Worm (Caenorhabditis elegans) whole organism, late embryonic: ENCODE measurements around the gene abch-1.

ENCODE experiments used
- C08G9.2 ChIP-seq: sonication (generic microtip); optimal IDR thresholded peaks from 2 replicates; lab custom pipeline; 2016; ENCODE audit warnings: mild to moderate bottlenecking, missing genetic modification characterization, moderate library complexity, missing compliant biosample characterization
- C38D4.7 ChIP-seq: fragments of 200-800 bp; sonication (Bioruptor generic); optimal IDR thresholded peaks from 2 replicates; lab custom pipeline; 2018; ENCODE audit warnings: mild to moderate bottlenecking, missing genetic modification characterization, moderate library complexity, missing compliant biosample characterization
- K02D7.2 ChIP-seq: sonication (generic microtip); optimal IDR thresholded peaks from 2 replicates; lab custom pipeline; 2017; ENCODE audit warnings: mild to moderate bottlenecking, missing genetic modification characterization, missing compliant biosample characterization
- K09A11.1 ChIP-seq: sonication (generic microtip); optimal IDR thresholded peaks from 2 replicates; lab custom pipeline; 2017; ENCODE audit warnings: antibody characterized with exemption, mild to moderate bottlenecking, missing genetic modification characterization, missing compliant biosample characterization; ENCODE audit not compliant: insufficient read depth
- T23F11.4 ChIP-seq: fragments of 200-800 bp; sonication (Bioruptor generic); optimal IDR thresholded peaks from 2 replicates; lab custom pipeline; 2018; ENCODE audit warnings: mild to moderate bottlenecking, missing genetic modification characterization, missing compliant biosample characterization
- ceh-14 ChIP-seq: sonication (generic microtip); optimal IDR thresholded peaks from 2 replicates; lab custom pipeline; 2016; ENCODE audit warnings: missing genotype, missing genetic modification characterization, missing compliant biosample characterization
- ceh-18 ChIP-seq: sonication (generic microtip); optimal IDR thresholded peaks from 2 replicates; lab custom pipeline; 2016; ENCODE audit warnings: missing genetic modification characterization, missing compliant biosample characterization
- ceh-19 ChIP-seq: fragments of 200-800 bp; sonication (Bioruptor generic); optimal IDR thresholded peaks from 2 replicates; lab custom pipeline; 2018; ENCODE audit warnings: mild to moderate bottlenecking, missing genetic modification characterization, missing compliant biosample characterization
- ceh-2 ChIP-seq: sonication (generic microtip); optimal IDR thresholded peaks from 2 replicates; lab custom pipeline; 2016; ENCODE audit warnings: missing genotype, missing genetic modification characterization, missing compliant biosample characterization
- ceh-30 ChIP-seq: fragments of 150-350 bp; optimal IDR thresholded peaks from 2 replicates; lab custom pipeline; 2014; ENCODE audit warnings: missing biosample characterization, missing genetic modification characterization
- ceh-31 ChIP-seq: sonication (generic microtip); optimal IDR thresholded peaks from 2 replicates; lab custom pipeline; 2016; ENCODE audit warnings: missing genetic modification characterization, missing compliant biosample characterization
- ceh-45 ChIP-seq: fragments of 200-800 bp; sonication (Bioruptor generic); IDR thresholded peaks from 2 replicates; pipeline ENCODE4 v1.3.6; 2022; ENCODE audit warnings: missing genetic modification reagents, missing genetic modification characterization, missing compliant biosample characterization
- ceh-48 ChIP-seq: sonication (generic microtip); optimal IDR thresholded peaks from 2 replicates; lab custom pipeline; 2016; ENCODE audit warnings: missing genetic modification characterization, inconsistent platforms, missing compliant biosample characterization
- ceh-6 ChIP-seq: fragments of 200-800 bp; sonication (Bioruptor generic); optimal IDR thresholded peaks from 2 replicates; lab custom pipeline; 2018; ENCODE audit warnings: mild to moderate bottlenecking, missing genetic modification characterization, missing compliant biosample characterization
- ceh-9 ChIP-seq: sonication (generic microtip); optimal IDR thresholded peaks from 2 replicates; lab custom pipeline; 2016; ENCODE audit warnings: mild to moderate bottlenecking, missing genetic modification characterization, inconsistent platforms, missing compliant biosample characterization
- che-1 ChIP-seq: sonication (generic microtip); optimal IDR thresholded peaks from 2 replicates; lab custom pipeline; 2016; ENCODE audit warnings: mild to moderate bottlenecking, missing genetic modification characterization, missing compliant biosample characterization
- dmd-4 ChIP-seq: sonication (generic microtip); optimal IDR thresholded peaks from 2 replicates; lab custom pipeline; 2016; ENCODE audit warnings: borderline replicate concordance, missing genetic modification characterization, missing compliant biosample characterization
- dve-1 ChIP-seq: sonication (generic microtip); optimal IDR thresholded peaks from 2 replicates; lab custom pipeline; 2017; ENCODE audit warnings: antibody characterized with exemption, mild to moderate bottlenecking, missing genetic modification characterization, missing compliant biosample characterization
- elt-2 ChIP-seq: sonication (generic microtip); optimal IDR thresholded peaks from 2 replicates; lab custom pipeline; 2016; ENCODE audit warnings: missing genetic modification reagents, missing genetic modification characterization, missing compliant biosample characterization
- elt-4 ChIP-seq: sonication (generic microtip); optimal IDR thresholded peaks from 2 replicates; lab custom pipeline; 2016; ENCODE audit warnings: missing genetic modification characterization, missing compliant biosample characterization
- ets-4 ChIP-seq: sonication (generic microtip); optimal IDR thresholded peaks from 2 replicates; lab custom pipeline; 2016; ENCODE audit warnings: missing genetic modification characterization, missing compliant biosample characterization
- fax-1 ChIP-seq: sonication (generic microtip); optimal IDR thresholded peaks from 2 replicates; lab custom pipeline; 2016; ENCODE audit warnings: missing genotype, missing genetic modification characterization, missing compliant biosample characterization
- gmeb-2 ChIP-seq: sonication (generic microtip); optimal IDR thresholded peaks from 2 replicates; lab custom pipeline; 2016; ENCODE audit warnings: missing genetic modification characterization, inconsistent platforms, missing compliant biosample characterization
- hlh-15 ChIP-seq: sonication (generic microtip); optimal IDR thresholded peaks from 2 replicates; lab custom pipeline; 2016; ENCODE audit warnings: missing genetic modification characterization, missing compliant biosample characterization
- hlh-8 ChIP-seq: sonication (generic microtip); optimal IDR thresholded peaks from 2 replicates; lab custom pipeline; 2016; ENCODE audit warnings: missing genotype, missing genetic modification characterization, missing compliant biosample characterization
- lim-6 ChIP-seq: sonication (generic microtip); optimal IDR thresholded peaks from 2 replicates; lab custom pipeline; 2016; ENCODE audit warnings: missing genetic modification characterization, missing compliant biosample characterization
- lin-11 ChIP-seq: fragments of 200-800 bp; sonication (Bioruptor generic); optimal IDR thresholded peaks from 2 replicates; lab custom pipeline; 2018; ENCODE audit warnings: mild to moderate bottlenecking, missing genetic modification characterization, missing compliant biosample characterization
- madf-2 ChIP-seq: sonication (generic microtip); optimal IDR thresholded peaks from 2 replicates; lab custom pipeline; 2017; ENCODE audit warnings: missing genetic modification characterization, missing compliant biosample characterization
- mec-3 ChIP-seq: sonication (generic microtip); optimal IDR thresholded peaks from 2 replicates; lab custom pipeline; 2016; ENCODE audit warnings: borderline replicate concordance, missing genetic modification characterization, missing compliant biosample characterization
- nfya-1 ChIP-seq: sonication (generic microtip); optimal IDR thresholded peaks from 2 replicates; lab custom pipeline; 2017; ENCODE audit warnings: missing genetic modification characterization, mild to moderate bottlenecking, missing compliant biosample characterization, antibody characterized with exemption, moderate library complexity
- nhr-11 ChIP-seq: fragments of 150-350 bp; optimal IDR thresholded peaks from 2 replicates; lab custom pipeline; 2014; ENCODE audit warnings: missing biosample characterization, missing genetic modification characterization
- nhr-232 ChIP-seq: sonication (generic microtip); optimal IDR thresholded peaks from 2 replicates; lab custom pipeline; 2016; ENCODE audit warnings: missing genetic modification characterization, missing compliant biosample characterization
- odd-2 ChIP-seq: sonication (generic microtip); optimal IDR thresholded peaks from 2 replicates; lab custom pipeline; 2017; ENCODE audit warnings: antibody characterized with exemption, mild to moderate bottlenecking, missing genetic modification characterization, missing compliant biosample characterization
- pha-2 ChIP-seq: sonication (generic microtip); optimal IDR thresholded peaks from 2 replicates; lab custom pipeline; 2017; ENCODE audit warnings: mild to moderate bottlenecking, missing genetic modification characterization, missing compliant biosample characterization
- pha-4 ChIP-seq: fragments of 150-350 bp; optimal IDR thresholded peaks from 2 replicates; lab custom pipeline; 2018; ENCODE audit warnings: missing biosample characterization, missing genetic modification reagents, missing genetic modification characterization
- pqm-1 ChIP-seq: sonication (generic microtip); optimal IDR thresholded peaks from 2 replicates; lab custom pipeline; 2016; ENCODE audit warnings: missing genetic modification characterization, missing compliant biosample characterization
- rnt-1 ChIP-seq: sonication (generic microtip); optimal IDR thresholded peaks from 2 replicates; lab custom pipeline; 2016; ENCODE audit warnings: missing genetic modification characterization, missing compliant biosample characterization
- sox-4 ChIP-seq: sonication (generic microtip); optimal IDR thresholded peaks from 2 replicates; lab custom pipeline; 2017; ENCODE audit warnings: mild to moderate bottlenecking, missing genetic modification characterization, inconsistent platforms, missing compliant biosample characterization
- tbx-2 ChIP-seq: sonication (generic microtip); optimal IDR thresholded peaks from 2 replicates; lab custom pipeline; 2016; ENCODE audit warnings: missing genetic modification characterization, missing compliant biosample characterization
- unc-55 ChIP-seq: sonication (generic microtip); optimal IDR thresholded peaks from 2 replicates; lab custom pipeline; 2017; ENCODE audit warnings: missing biosample characterization, missing genetic modification reagents, missing genetic modification characterization
- zip-5 ChIP-seq: sonication (generic microtip); optimal IDR thresholded peaks from 2 replicates; lab custom pipeline; 2016; ENCODE audit warnings: missing genetic modification characterization, missing compliant biosample characterization

The abch-1 gene

DNA sequence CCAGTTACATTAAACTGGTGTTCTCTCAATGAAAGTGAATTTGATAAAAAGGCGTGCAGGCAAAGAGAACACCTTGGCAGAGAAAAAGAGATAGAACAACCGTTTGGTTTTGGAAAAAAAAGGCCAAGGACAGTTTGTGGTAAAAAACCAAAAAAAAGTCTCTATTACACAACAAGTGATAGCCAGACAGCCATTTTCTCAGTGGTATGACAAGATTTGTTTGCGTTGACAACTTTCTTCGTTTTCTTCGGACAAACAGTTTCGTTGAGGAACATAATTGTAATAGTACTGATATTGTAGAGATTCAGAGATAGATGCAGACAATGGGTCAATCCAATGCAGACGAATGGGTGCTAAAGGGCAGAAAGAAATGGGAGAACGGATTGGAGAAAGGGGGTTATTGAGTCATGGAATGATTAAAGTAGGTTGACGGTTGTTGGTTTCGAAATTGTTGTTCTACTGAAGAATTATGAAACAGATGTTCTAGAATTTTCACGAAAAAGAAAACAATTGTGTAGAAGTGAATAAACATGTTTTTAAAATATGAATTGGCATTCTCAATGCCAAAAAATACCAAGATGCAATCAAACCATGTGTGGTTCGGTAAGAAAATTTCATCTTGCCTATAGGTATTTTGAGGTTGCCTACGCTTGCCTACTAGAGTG lies 30.9 kb upstream of the abch-1 start:
- TF ChIP-seq zip-5 (tag; lab: Kevin White, UChicago): no peak
- TF ChIP-seq sox-4: no peak
- no peak for TF ChIP-seq che-1 (tag; lab: Kevin White, UChicago)
- TF ChIP-seq ceh-30 (tag; lab: Kevin White, UChicago): no peak
- TF ChIP-seq nfya-1 (tag; lab: Kevin White, UChicago): no peak
- TF ChIP-seq ceh-31 (tag; lab: Kevin White, UChicago): no peak
- no peak for TF ChIP-seq K09A11.1 (tag; lab: Kevin White, UChicago)
- no peak for TF ChIP-seq gmeb-2 (tag; lab: Kevin White, UChicago)
- TF ChIP-seq odd-2 (tag; lab: Kevin White, UChicago): no peak
- no peak for TF ChIP-seq nhr-232 (tag; lab: Kevin White, UChicago)
- no peak for TF ChIP-seq dve-1 (tag; lab: Kevin White, UChicago)
- no peak for TF ChIP-seq dmd-4 (tag; lab: Kevin White, UChicago)
- no peak for TF ChIP-seq ceh-6 (GFP tag; lab: Kevin White, UChicago)
- TF ChIP-seq hlh-8 (tag; lab: Kevin White, UChicago): no peak
- no peak for TF ChIP-seq pha-4
- no peak for TF ChIP-seq nhr-11 (tag; lab: Kevin White, UChicago)

DNA sequence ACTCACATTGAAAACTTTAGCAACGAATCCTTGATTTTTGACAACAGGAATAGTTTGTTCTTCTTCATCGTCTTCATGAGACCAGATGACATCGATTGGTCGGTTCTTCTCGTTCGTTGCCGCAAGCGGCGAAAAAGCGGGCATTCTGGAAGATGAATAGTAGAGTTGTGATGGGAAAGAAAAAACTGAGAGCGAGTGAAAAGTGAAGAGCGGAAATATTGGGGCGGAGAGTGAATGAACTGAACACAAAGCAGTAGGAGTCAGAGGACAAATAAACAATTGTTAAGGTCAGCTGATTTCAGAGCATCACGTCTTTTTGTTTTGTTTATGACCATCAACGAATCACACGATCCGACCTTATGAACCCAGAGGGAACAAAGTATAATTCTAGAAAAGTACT lies 29.9 kb upstream of the abch-1 start, which contains the start of gene F18C5.10:
Gene F18C5.10, minus strand, starts transcription at position 145 of the 400 bp plus-strand sequence.
- TF ChIP-seq pha-2 (tag; lab: Kevin White, UChicago) (no peak), lin-11 (no peak), fax-1 (tag; lab: Kevin White, UChicago) (no peak), ceh-18 (tag; lab: Kevin White, UChicago) (no peak), K02D7.2 (tag; lab: Kevin White, UChicago) (no peak), pqm-1 (tag; lab: Kevin White, UChicago) (no peak), T23F11.4 (GFP tag; lab: Kevin White, UChicago) (no peak), ceh-19 (no peak), C38D4.7 (GFP tag; lab: Kevin White, UChicago) (no peak)

DNA sequence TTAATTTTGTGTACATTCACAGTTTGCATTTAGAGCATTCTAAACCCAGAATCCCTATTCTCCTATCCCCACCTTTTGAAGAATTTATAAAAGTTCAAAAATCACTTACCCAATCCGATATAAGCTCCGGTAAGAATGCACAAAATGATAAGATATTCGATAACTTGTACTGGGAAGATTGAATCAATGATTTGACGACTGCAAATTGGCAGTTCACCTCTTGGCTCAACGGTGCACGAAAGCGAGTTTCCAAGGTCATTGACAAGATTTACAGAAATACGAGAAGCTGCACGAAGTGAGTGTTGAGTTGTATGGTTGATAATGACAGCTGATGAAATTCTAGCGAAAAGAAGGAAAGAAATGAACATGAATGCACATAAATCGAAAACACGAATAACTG lies 28.9 kb upstream of the abch-1 start:
- TF ChIP-seq hlh-15 (tag; lab: Kevin White, UChicago) (no peak), ceh-18 (tag; lab: Kevin White, UChicago) (no peak), tbx-2 (tag; lab: Kevin White, UChicago) (no peak), pqm-1 (tag; lab: Kevin White, UChicago) (no peak), madf-2 (no peak), nhr-11 (tag; lab: Kevin White, UChicago) (no peak), ceh-48 (tag; lab: Kevin White, UChicago) (no peak), unc-55 (GFP tag; lab: Kevin White, UChicago) (no peak), elt-2 (tag; lab: Kevin White, UChicago) (no peak), nfya-1 (tag; lab: Kevin White, UChicago) (no peak), ceh-14 (tag; lab: Kevin White, UChicago) (no peak), ets-4 (tag; lab: Kevin White, UChicago) (no peak)

DNA sequence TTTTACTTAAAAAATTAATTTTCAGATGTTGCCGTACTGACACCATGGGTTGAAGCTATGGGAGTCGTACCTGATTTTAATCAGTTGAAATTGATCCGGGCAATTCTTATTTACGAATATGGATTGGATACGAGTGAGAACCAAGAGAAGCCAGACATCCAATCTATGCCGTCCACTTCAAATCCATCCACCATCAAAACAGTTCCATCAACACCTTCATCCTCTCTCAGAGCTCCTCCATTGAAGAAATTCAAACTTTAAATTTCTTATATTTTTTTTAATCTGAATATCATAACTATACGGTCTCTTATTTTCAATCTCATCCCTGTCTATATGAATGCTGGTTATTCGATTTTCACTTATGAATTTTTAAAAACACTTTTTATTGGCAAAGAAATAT lies 27.5 kb upstream of the abch-1 start:
- TF ChIP-seq pqm-1 (tag; lab: Kevin White, UChicago): no peak
- TF ChIP-seq mec-3: no peak
- no peak for TF ChIP-seq C08G9.2
- no peak for TF ChIP-seq ceh-18 (tag; lab: Kevin White, UChicago)
- TF ChIP-seq ceh-2 (tag; lab: Kevin White, UChicago): no peak
- no peak for TF ChIP-seq hlh-15 (tag; lab: Kevin White, UChicago)
- no peak for TF ChIP-seq gmeb-2 (tag; lab: Kevin White, UChicago)
- TF ChIP-seq pha-2 (tag; lab: Kevin White, UChicago): no peak
- TF ChIP-seq elt-4 (tag; lab: Kevin White, UChicago): no peak
- TF ChIP-seq lim-6: no peak
- no peak for TF ChIP-seq rnt-1 (tag; lab: Kevin White, UChicago)
- no peak for TF ChIP-seq nfya-1 (tag; lab: Kevin White, UChicago)
- no peak for TF ChIP-seq ceh-45
- TF ChIP-seq ceh-9 (tag; lab: Kevin White, UChicago): no peak
